Worm (Caenorhabditis elegans) whole organism, L1 larva: Measurements from ENCODE around the gene C49H3.6.

Source experiments
- C16A3.4 ChIP-seq: fragments of 150-350 bp; optimal IDR thresholded peaks from 2 replicates; lab custom pipeline; 2014; ENCODE audit warnings: missing biosample characterization, missing genetic modification characterization
- Y116A8C.19 ChIP-seq: sonication (generic microtip); optimal IDR thresholded peaks from 2 replicates; lab custom pipeline; 2016; ENCODE audit warnings: missing compliant biosample characterization, missing genetic modification characterization, borderline replicate concordance
- aha-1 ChIP-seq: fragments of 150-350 bp; optimal IDR thresholded peaks from 2 replicates; lab custom pipeline; 2014; ENCODE audit warnings: missing biosample characterization, missing genetic modification characterization
- ama-1 ChIP-seq: fragments of 150-350 bp; optimal IDR thresholded peaks from 2 replicates; lab custom pipeline; 2014
- blmp-1 ChIP-seq: fragments of 150-350 bp; optimal IDR thresholded peaks from 2 replicates; lab custom pipeline; 2014; ENCODE audit warnings: missing biosample characterization, missing genetic modification characterization
- efl-1 ChIP-seq, 4 experiments: fragments of 150-350 bp; optimal IDR thresholded peaks in 3 of 4; peaks in 1 of 4; 1 replicate in 1 of 4; 2 replicates in 3 of 4; lab custom pipeline; 2014; ENCODE audit warnings: missing biosample characterization in 2 of 4, missing genetic modification characterization in 2 of 4, missing genetic modification reagents in 2 of 4
- egl-13 ChIP-seq: sonication (generic microtip); optimal IDR thresholded peaks from 2 replicates; lab custom pipeline; 2016; ENCODE audit warnings: missing genotype, missing genetic modification reagents, missing genetic modification characterization, missing compliant biosample characterization
- elt-2 ChIP-seq: sonication (generic microtip); optimal IDR thresholded peaks from 2 replicates; lab custom pipeline; 2016; ENCODE audit warnings: missing genetic modification characterization, mild to moderate bottlenecking, inconsistent platforms, missing compliant biosample characterization, missing genetic modification reagents
- elt-3 ChIP-seq, 6 experiments: fragments of 150-350 bp in 1 of 6; sonication (generic microtip); optimal IDR thresholded peaks; 2 replicates each; lab custom pipeline; 2017 to 2018; ENCODE audit warnings: missing biosample characterization in 6 of 6, missing genetic modification characterization in 6 of 6, inconsistent platforms in 1 of 6
- fkh-10 ChIP-seq: sonication (generic microtip); optimal IDR thresholded peaks from 2 replicates; lab custom pipeline; 2017; ENCODE audit warnings: missing biosample characterization, missing genetic modification reagents, missing genetic modification characterization
- fos-1 ChIP-seq: fragments of 150-350 bp; optimal IDR thresholded peaks from 2 replicates; lab custom pipeline; 2014; ENCODE audit warnings: missing biosample characterization, missing genetic modification characterization
- isw-1 ChIP-seq: fragments of 200-800 bp; sonication (Bioruptor generic); IDR thresholded peaks from 2 replicates; pipeline ENCODE4 v1.3.6; 2022; ENCODE audit warnings: missing genetic modification characterization, missing compliant biosample characterization
- lin-13 ChIP-seq: fragments of 150-350 bp; optimal IDR thresholded peaks from 2 replicates; lab custom pipeline; 2014; ENCODE audit warnings: missing biosample characterization, missing genetic modification reagents, missing genetic modification characterization
- lin-14 ChIP-seq: fragments of 200-800 bp; sonication (Bioruptor generic); optimal IDR thresholded peaks from 2 replicates; lab custom pipeline; 2018; ENCODE audit warnings: mild to moderate bottlenecking, missing genetic modification characterization, moderate library complexity, missing compliant biosample characterization
- lin-15B ChIP-seq: fragments of 150-350 bp; sonication (generic microtip); optimal IDR thresholded peaks from 3 replicates; lab custom pipeline; 2014; ENCODE audit warnings: missing biosample characterization, missing genetic modification characterization
- lin-35 ChIP-seq, 2 experiments: fragments of 150-350 bp; optimal IDR thresholded peaks; 2 replicates each; lab custom pipeline; 2014; ENCODE audit warnings: missing biosample characterization in 2 of 2, missing genetic modification characterization in 2 of 2, missing genetic modification reagents in 2 of 2
- lsy-2 ChIP-seq, 2 experiments: fragments of 150-350 bp; optimal IDR thresholded peaks; 2 replicates each; lab custom pipeline; 2014; ENCODE audit warnings: missing biosample characterization in 2 of 2, missing genetic modification characterization in 2 of 2
- mdl-1 ChIP-seq, 2 experiments: fragments of 150-350 bp; optimal IDR thresholded peaks; 2 replicates each; lab custom pipeline; 2014 to 2017; ENCODE audit warnings: missing biosample characterization in 2 of 2, missing genetic modification characterization in 2 of 2, inconsistent platforms in 1 of 2
- mef-2 ChIP-seq: fragments of 150-350 bp; optimal IDR thresholded peaks from 2 replicates; lab custom pipeline; 2014; ENCODE audit warnings: missing biosample characterization, missing genetic modification characterization
- mep-1 ChIP-seq: fragments of 150-350 bp; optimal IDR thresholded peaks from 2 replicates; lab custom pipeline; 2014; ENCODE audit warnings: missing biosample characterization, missing genetic modification characterization
- nhr-11 ChIP-seq: fragments of 150-350 bp; optimal IDR thresholded peaks from 2 replicates; lab custom pipeline; 2014; ENCODE audit warnings: missing biosample characterization, missing genetic modification characterization
- nhr-19 ChIP-seq: fragments of 200-800 bp; sonication (Bioruptor generic); conservative IDR thresholded peaks from 2 replicates; pipeline ENCODE4 v1.3.6; 2022; ENCODE audit warnings: missing genetic modification characterization, missing compliant biosample characterization
- nhr-237 ChIP-seq: fragments of 150-350 bp; optimal IDR thresholded peaks from 2 replicates; lab custom pipeline; 2014; ENCODE audit warnings: missing biosample characterization, missing genetic modification characterization
- nhr-47 ChIP-seq: sonication (generic microtip); optimal IDR thresholded peaks from 2 replicates; lab custom pipeline; 2016; ENCODE audit warnings: mild to moderate bottlenecking, missing genetic modification characterization, moderate library complexity, missing compliant biosample characterization
- nhr-71 ChIP-seq: sonication (generic microtip); optimal IDR thresholded peaks from 2 replicates; lab custom pipeline; 2016; ENCODE audit warnings: mild to moderate bottlenecking, missing genetic modification characterization, moderate library complexity, missing compliant biosample characterization
- nhr-77 ChIP-seq: fragments of 150-350 bp; optimal IDR thresholded peaks from 2 replicates; lab custom pipeline; 2014; ENCODE audit warnings: missing biosample characterization, missing genetic modification characterization
- nhr-84 ChIP-seq: sonication (generic microtip); optimal IDR thresholded peaks from 2 replicates; lab custom pipeline; 2017; ENCODE audit warnings: missing biosample characterization, missing genetic modification characterization
- nhr-85 ChIP-seq: sonication (generic microtip); peaks from one replicate; lab custom pipeline; 2016; ENCODE audit warnings: missing genetic modification characterization, inconsistent platforms, missing compliant biosample characterization
- nhr-90 ChIP-seq: sonication (generic microtip); optimal IDR thresholded peaks from 2 replicates; lab custom pipeline; 2016; ENCODE audit warnings: mild to moderate bottlenecking, missing genetic modification characterization, missing compliant biosample characterization; ENCODE audit not compliant: poor library complexity
- pax-3 ChIP-seq: fragments of 200-800 bp; sonication (Bioruptor generic); optimal IDR thresholded peaks from 2 replicates; lab custom pipeline; 2018; ENCODE audit warnings: mild to moderate bottlenecking, missing genetic modification characterization, moderate library complexity, missing compliant biosample characterization
- rnt-1 ChIP-seq: sonication (generic microtip); optimal IDR thresholded peaks from 2 replicates; lab custom pipeline; 2016; ENCODE audit warnings: mild to moderate bottlenecking, missing genetic modification characterization, moderate library complexity, missing compliant biosample characterization
- snu-23 ChIP-seq: sonication (generic microtip); optimal IDR thresholded peaks from 2 replicates; lab custom pipeline; 2016; ENCODE audit warnings: missing genetic modification characterization, missing compliant biosample characterization
- sptf-1 ChIP-seq: fragments of 150-350 bp; optimal IDR thresholded peaks from 2 replicates; lab custom pipeline; 2014; ENCODE audit warnings: missing biosample characterization, missing genetic modification characterization
- swsn-7 ChIP-seq: sonication (generic microtip); optimal IDR thresholded peaks from 2 replicates; lab custom pipeline; 2016; ENCODE audit warnings: missing genetic modification characterization, missing compliant biosample characterization
- tbx-2 ChIP-seq: sonication (generic microtip); optimal IDR thresholded peaks from 2 replicates; lab custom pipeline; 2016; ENCODE audit warnings: missing genetic modification characterization, missing compliant biosample characterization
- tlp-1 ChIP-seq: fragments of 150-350 bp; optimal IDR thresholded peaks from 2 replicates; lab custom pipeline; 2014; ENCODE audit warnings: missing biosample characterization, missing genetic modification characterization
- unc-130 ChIP-seq: fragments of 150-350 bp; optimal IDR thresholded peaks from 2 replicates; lab custom pipeline; 2017; ENCODE audit warnings: missing biosample characterization, missing genetic modification characterization, inconsistent platforms
- unc-30 ChIP-seq: sonication (generic microtip); optimal IDR thresholded peaks from 2 replicates; lab custom pipeline; 2017; ENCODE audit warnings: missing biosample characterization, missing genetic modification characterization
- unc-86 ChIP-seq: sonication (generic microtip); optimal IDR thresholded peaks from 2 replicates; lab custom pipeline; 2016; ENCODE audit warnings: missing genetic modification characterization, missing compliant biosample characterization
- xbp-1 ChIP-seq: sonication (generic microtip); optimal IDR thresholded peaks from 2 replicates; lab custom pipeline; 2016; ENCODE audit warnings: missing genetic modification characterization, missing compliant biosample characterization
- ztf-11 ChIP-seq, 2 experiments: sonication (generic microtip); optimal IDR thresholded peaks; 2 replicates each; lab custom pipeline; 2016 to 2017; ENCODE audit warnings: missing genetic modification characterization in 2 of 2, missing biosample characterization in 1 of 2, missing compliant biosample characterization in 1 of 2

C49H3.6 gene

DNA sequence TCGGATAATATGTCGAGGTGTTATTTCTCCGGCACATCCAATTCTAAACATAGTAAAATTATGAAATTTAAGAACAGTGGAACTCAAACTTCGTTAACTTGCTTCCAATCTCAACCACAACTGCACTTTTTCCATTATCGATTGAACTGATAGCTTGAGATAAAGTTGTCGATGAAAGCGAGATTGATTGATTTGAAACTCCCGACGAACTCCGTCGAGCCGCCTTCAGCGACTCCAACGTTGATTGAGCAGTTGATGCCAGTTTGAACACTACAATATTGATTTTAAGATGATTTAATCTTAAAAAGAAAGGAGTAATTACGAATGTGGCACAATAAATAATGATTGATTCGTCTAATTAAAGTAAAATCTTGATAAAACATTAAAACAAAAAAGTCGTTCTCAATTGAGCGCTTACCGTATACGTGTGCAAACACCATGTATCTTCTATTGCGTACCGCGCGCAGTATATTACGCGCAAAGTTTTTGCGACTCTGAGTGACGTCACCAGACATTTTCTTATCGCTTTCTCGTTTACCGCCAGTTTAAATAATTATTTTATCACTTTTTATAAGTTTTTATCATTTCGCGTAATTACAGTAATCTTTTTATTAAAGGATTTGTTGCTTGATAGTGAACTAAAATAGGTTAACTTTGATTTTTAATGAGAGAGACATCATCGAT lies 1.2 kb upstream of the C49H3.6 start, which contains the start of gene arp-11 (continued):
- peak; percentile 75 for TF ChIP-seq nhr-90
- peak; percentile 66 to 77 for TF ChIP-seq efl-1 (optimal IDR thresholded peaks at IDR 0.05; lab: Kevin White, UChicago)
- peak; percentile 74 to 95 for TF ChIP-seq efl-1 (GFP tag; optimal IDR thresholded peaks at IDR 0.05 in 1 of 2; lab: Kevin White, UChicago)
- peak; percentile 5 for TF ChIP-seq lin-15B (tag; lab: Kevin White, UChicago)
- TF ChIP-seq lin-14 (GFP tag; lab: Kevin White, UChicago): peak; percentile 86
- TF ChIP-seq isw-1 (GFP tag; lab: Robert Waterston, UW): peak; percentile 36
- peak; percentile 89 for TF ChIP-seq C16A3.4 (tag; lab: Kevin White, UChicago)
- no peak for TF ChIP-seq aha-1
- peak; percentile 21 for TF ChIP-seq fos-1 (tag; lab: Kevin White, UChicago)
- TF ChIP-seq nhr-77: peak; percentile 40
- peak; percentile 77 for TF ChIP-seq xbp-1 (tag; lab: Kevin White, UChicago)
- peak; percentile 77 for TF ChIP-seq unc-130 (tag; lab: Kevin White, UChicago)
- peak; percentile 87 for TF ChIP-seq snu-23 (GFP tag; lab: Kevin White, UChicago)
- no peak for TF ChIP-seq fkh-10 (GFP tag; lab: Kevin White, UChicago)
- peak; percentile 18 for TF ChIP-seq ama-1 (lab: Kevin White, UChicago)
- TF ChIP-seq nhr-71 (tag; lab: Kevin White, UChicago): peak; percentile 87
- peak; percentile 22 for TF ChIP-seq nhr-85
- TF ChIP-seq nhr-19: peak; percentile 70

DNA sequence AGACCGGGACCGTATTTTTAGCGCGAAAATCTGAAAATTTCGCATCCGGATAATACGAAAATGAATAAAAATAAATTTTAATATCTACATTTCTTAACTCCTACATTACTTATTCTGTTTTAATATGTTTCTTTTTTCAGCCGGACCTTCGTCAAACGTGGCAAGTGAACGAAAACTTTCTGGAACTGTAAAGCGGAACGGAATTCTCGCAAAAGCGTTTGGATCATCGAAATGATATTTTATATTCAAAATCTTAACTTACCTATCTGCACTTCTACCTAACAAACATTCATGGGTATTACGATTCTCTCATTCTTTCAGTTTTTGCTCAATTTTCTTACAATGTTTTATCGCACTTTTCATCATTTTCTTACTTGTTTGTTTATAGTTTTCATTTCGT lies 3.1 kb downstream of the C49H3.6 start:
- TF ChIP-seq Y116A8C.19 (tag; lab: Kevin White, UChicago) (no peak), efl-1 (optimal IDR thresholded peaks at IDR 0.05; lab: Kevin White, UChicago) (no peak), efl-1 (GFP tag; optimal IDR thresholded peaks at IDR 0.05 in 1 of 2; lab: Kevin White, UChicago) (peak in 1 of 2 experiments; percentile 91), nhr-47 (tag; lab: Kevin White, UChicago) (no peak), tlp-1 (no peak), pax-3 (tag; lab: Kevin White, UChicago) (no peak)

DNA sequence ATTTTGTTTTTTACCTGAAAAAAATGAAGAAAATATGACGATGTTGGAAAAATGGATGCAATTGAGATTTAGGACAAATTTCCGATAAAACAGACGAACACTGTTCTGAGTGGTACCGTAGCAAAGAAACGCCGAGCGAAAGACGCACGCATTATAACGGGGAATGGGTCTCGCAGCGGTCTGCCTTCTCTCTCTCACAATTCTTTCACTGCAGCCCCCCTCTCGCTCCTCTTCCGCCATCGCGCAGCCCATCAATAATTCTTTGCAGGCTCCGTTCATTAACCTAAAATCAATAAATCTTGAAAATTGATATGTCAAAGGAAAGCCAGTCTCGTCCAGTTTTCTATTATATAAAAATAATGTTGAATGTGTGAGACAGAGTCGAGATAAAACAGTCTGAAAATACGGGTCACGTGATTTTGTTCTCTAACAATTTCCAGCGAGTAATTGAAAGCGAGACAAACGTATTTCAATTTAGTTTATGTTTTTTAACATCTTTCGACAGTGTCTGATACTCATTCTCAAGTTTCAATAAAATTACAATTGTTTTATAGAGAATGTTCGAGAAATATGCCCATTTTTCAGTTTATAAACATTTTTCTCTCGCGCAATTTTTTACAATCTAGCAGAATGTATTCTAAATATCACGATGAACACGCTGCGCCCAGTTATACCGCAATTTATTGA lies 6.1 kb downstream of the C49H3.6 start:
- TF ChIP-seq nhr-71 (tag; lab: Kevin White, UChicago): peak; percentile 38
- TF ChIP-seq snu-23 (GFP tag; lab: Kevin White, UChicago): peak; percentile 37
- peak in 1 of 2 experiments; percentile 13 for TF ChIP-seq mdl-1 (tag; optimal IDR thresholded peaks at IDR 0.05; lab: Kevin White, UChicago)
- TF ChIP-seq lin-14 (GFP tag; lab: Kevin White, UChicago): peak; percentile 49
- no peak for TF ChIP-seq lin-15B (tag; lab: Kevin White, UChicago)
- peak; percentile 41 for TF ChIP-seq egl-13 (tag; lab: Kevin White, UChicago)
- peak in 1 of 2 experiments; percentile 32 for TF ChIP-seq efl-1 (optimal IDR thresholded peaks at IDR 0.05; lab: Kevin White, UChicago)
- peak; percentile 9 to 92 for TF ChIP-seq efl-1 (GFP tag; optimal IDR thresholded peaks at IDR 0.05 in 1 of 2; lab: Kevin White, UChicago)
- TF ChIP-seq lsy-2 (tag; optimal IDR thresholded peaks at IDR 0.05; lab: Kevin White, UChicago): peak; percentile 18 to 51
- TF ChIP-seq nhr-47 (tag; lab: Kevin White, UChicago): peak; percentile 34
- no peak for TF ChIP-seq fkh-10 (GFP tag; lab: Kevin White, UChicago)
- TF ChIP-seq swsn-7 (tag; lab: Kevin White, UChicago): peak; percentile 20
- TF ChIP-seq tbx-2 (tag; lab: Kevin White, UChicago): peak; percentile 3
- no peak for TF ChIP-seq C16A3.4 (tag; lab: Kevin White, UChicago)
- TF ChIP-seq elt-3 (tag; optimal IDR thresholded peaks at IDR 0.05; lab: Kevin White, UChicago): no peak
- TF ChIP-seq mep-1: peak; percentile 53
- peak; percentile 3 to 23 for TF ChIP-seq lin-35 (GFP tag; optimal IDR thresholded peaks at IDR 0.05; lab: Kevin White, UChicago)

DNA sequence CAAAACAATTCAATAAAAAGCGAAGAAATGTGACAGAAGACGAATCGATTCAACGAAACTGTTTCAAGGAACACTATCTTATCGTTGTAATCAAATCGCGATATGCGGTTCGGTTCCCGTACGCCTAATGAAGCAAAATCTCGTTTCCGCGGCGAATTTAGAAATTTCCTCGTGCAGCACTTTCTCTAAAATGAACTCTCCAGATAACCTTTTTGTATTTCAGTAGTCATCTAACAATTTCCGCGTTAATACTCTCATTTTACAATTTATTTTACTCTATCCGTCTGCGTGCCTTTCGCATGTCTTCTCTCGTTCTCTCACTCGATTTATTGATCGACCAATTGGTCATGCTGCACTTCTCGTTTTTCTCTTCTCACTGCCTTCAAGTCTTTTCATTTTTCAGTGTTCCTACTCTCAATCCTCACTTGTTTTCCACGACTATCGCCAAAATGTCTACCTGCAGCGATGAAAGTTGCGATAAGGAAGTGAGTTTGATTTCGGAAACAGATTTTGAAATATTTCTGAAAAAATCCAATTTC lies 6.7 kb downstream of the C49H3.6 start, which contains the start of the genes npp-27 and ntl-4:
npp-27 (minus strand) TSS at position 51 of the 539 bp plus-strand sequence.
ntl-4 (plus strand) TSS at position 379 of the 539 bp plus-strand sequence.
- TF ChIP-seq isw-1 (GFP tag; lab: Robert Waterston, UW): no peak
- TF ChIP-seq tbx-2 (tag; lab: Kevin White, UChicago): no peak
- TF ChIP-seq nhr-237 (tag; lab: Kevin White, UChicago): no peak
- peak; percentile 33 for TF ChIP-seq snu-23 (GFP tag; lab: Kevin White, UChicago)
- no peak for TF ChIP-seq elt-2
- TF ChIP-seq nhr-47 (tag; lab: Kevin White, UChicago): no peak
- TF ChIP-seq lsy-2 (tag; optimal IDR thresholded peaks at IDR 0.05; lab: Kevin White, UChicago): peak; percentile 10 to 66
- TF ChIP-seq sptf-1 (tag; lab: Kevin White, UChicago): no peak
- no peak for TF ChIP-seq nhr-84 (tag; lab: Kevin White, UChicago)
- TF ChIP-seq ztf-11 (tag; optimal IDR thresholded peaks at IDR 0.05; lab: Kevin White, UChicago): no peak
- TF ChIP-seq unc-86: no peak
- TF ChIP-seq mef-2 (tag; lab: Kevin White, UChicago): no peak
- TF ChIP-seq rnt-1 (tag; lab: Kevin White, UChicago): peak; percentile 2
- peak; percentile 37 for TF ChIP-seq swsn-7 (tag; lab: Kevin White, UChicago)
- TF ChIP-seq unc-30 (tag; lab: Kevin White, UChicago): no peak
- TF ChIP-seq blmp-1 (tag; lab: Kevin White, UChicago): peak; percentile 18
- TF ChIP-seq mep-1: no peak
- TF ChIP-seq nhr-19: peak; percentile 28; the same call in 1 of the 2 replicates
- TF ChIP-seq lin-13 (GFP tag; lab: Kevin White, UChicago): no peak
- no peak for TF ChIP-seq nhr-11 (tag; lab: Kevin White, UChicago)
